Worm (Caenorhabditis elegans) whole organism, early embryonic: ENCODE results near the gene clp-7.

Experiments
- B0310.2 ChIP-seq: sonication (generic microtip); optimal IDR thresholded peaks from 2 replicates; lab custom pipeline; 2016; ENCODE audit warnings: mild to moderate bottlenecking, missing genetic modification characterization, missing compliant biosample characterization
- F13C5.2 ChIP-seq: sonication (generic microtip); optimal IDR thresholded peaks from 2 replicates; lab custom pipeline; 2017; ENCODE audit warnings: mild to moderate bottlenecking, missing genetic modification characterization, inconsistent platforms, missing compliant biosample characterization
- aly-1 ChIP-seq: sonication (generic microtip); optimal IDR thresholded peaks from 2 replicates; lab custom pipeline; 2016; ENCODE audit warnings: missing genetic modification characterization, missing compliant biosample characterization
- ama-1 ChIP-seq: fragments of 150-350 bp; optimal IDR thresholded peaks from 2 replicates; lab custom pipeline; 2014
- ceh-13 ChIP-seq: fragments of 200-800 bp; sonication (Bioruptor generic); optimal IDR thresholded peaks from 2 replicates; lab custom pipeline; 2018; ENCODE audit warnings: mild to moderate bottlenecking, missing genetic modification characterization, missing compliant biosample characterization
- ceh-36 ChIP-seq: sonication (generic microtip); optimal IDR thresholded peaks from 2 replicates; lab custom pipeline; 2016; ENCODE audit warnings: missing genetic modification characterization, inconsistent platforms, missing compliant biosample characterization
- ets-7 ChIP-seq: sonication (generic microtip); optimal IDR thresholded peaks from 2 replicates; lab custom pipeline; 2016; ENCODE audit warnings: missing genotype, missing genetic modification characterization, missing compliant biosample characterization
- flt-1 ChIP-seq: fragments of 200-800 bp; sonication (Bioruptor generic); IDR thresholded peaks from 2 replicates; pipeline ENCODE4 v1.3.6; 2022; ENCODE audit warnings: missing genetic modification characterization, missing compliant biosample characterization
- hmbx-1 ChIP-seq: sonication (generic microtip); optimal IDR thresholded peaks from 2 replicates; lab custom pipeline; 2016; ENCODE audit warnings: mild to moderate bottlenecking, missing genetic modification characterization, missing compliant biosample characterization
- hmg-4 ChIP-seq: fragments of 200-800 bp; sonication (Bioruptor generic); optimal IDR thresholded peaks from 2 replicates; lab custom pipeline; 2018; ENCODE audit warnings: mild to moderate bottlenecking, missing genetic modification characterization, missing compliant biosample characterization
- hnd-1 ChIP-seq: sonication (generic microtip); optimal IDR thresholded peaks from 2 replicates; lab custom pipeline; 2016; ENCODE audit warnings: missing genetic modification characterization, missing compliant biosample characterization
- pes-1 ChIP-seq: fragments of 200-800 bp; sonication (Bioruptor generic); IDR thresholded peaks from 2 replicates; pipeline ENCODE4 v1.3.6; 2022; ENCODE audit warnings: missing genetic modification reagents, missing genetic modification characterization, missing compliant biosample characterization
- scrt-1 ChIP-seq: fragments of 200-800 bp; sonication (Bioruptor generic); IDR thresholded peaks from 2 replicates; pipeline ENCODE4 v1.3.6; 2022; ENCODE audit warnings: missing genetic modification characterization, missing compliant biosample characterization
- sea-1 ChIP-seq: fragments of 200-800 bp; sonication (Bioruptor generic); conservative IDR thresholded peaks from 2 replicates; pipeline ENCODE4 v1.3.6; 2022; ENCODE audit warnings: missing genetic modification characterization, missing compliant biosample characterization
- tbx-11 ChIP-seq: fragments of 200-800 bp; sonication (Bioruptor generic); IDR thresholded peaks from 2 replicates; pipeline ENCODE4 v1.3.6; 2022; ENCODE audit warnings: missing genetic modification characterization, missing compliant biosample characterization
- tbx-37 ChIP-seq: fragments of 200-800 bp; sonication (Bioruptor generic); conservative IDR thresholded peaks from 2 replicates; pipeline ENCODE4 v1.3.6; 2022; ENCODE audit warnings: missing genetic modification reagents, missing genetic modification characterization, missing compliant biosample characterization
- tra-4 ChIP-seq: sonication (generic microtip); optimal IDR thresholded peaks from 2 replicates; lab custom pipeline; 2017; ENCODE audit warnings: missing genetic modification characterization, missing compliant biosample characterization

clp-7 gene

DNA sequence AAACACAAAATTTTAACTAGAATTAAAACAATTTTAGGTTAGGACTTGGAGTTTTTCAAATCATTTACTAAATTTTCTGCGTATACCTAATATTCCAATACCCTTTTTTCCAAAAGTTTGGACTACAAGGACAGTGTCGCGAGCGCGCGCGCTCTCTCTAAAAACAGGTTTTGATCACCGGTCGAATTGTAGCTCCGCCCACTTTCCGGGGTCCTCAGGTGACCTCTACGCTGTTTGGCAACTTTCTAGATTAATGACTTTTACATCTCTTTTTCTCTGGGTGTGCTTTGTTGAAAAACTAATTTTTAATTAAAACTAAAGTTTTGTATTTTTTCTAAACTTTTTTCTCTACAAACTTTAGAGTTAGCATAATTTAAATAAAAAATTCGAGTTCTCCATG, 56.7 kb downstream of the clp-7 start:
- no peak for TF ChIP-seq tbx-11
- no peak for TF ChIP-seq F13C5.2 (tag; lab: Kevin White, UChicago)
- no peak for TF ChIP-seq ceh-36 (tag; lab: Kevin White, UChicago)
- no peak for TF ChIP-seq ceh-13 (GFP tag; lab: Kevin White, UChicago)
- no peak for TF ChIP-seq tbx-37 (GFP tag; lab: Robert Waterston, UW)
- TF ChIP-seq aly-1, result no peak
- no peak for TF ChIP-seq hmg-4
- no peak for TF ChIP-seq B0310.2 (tag; lab: Kevin White, UChicago)
- TF ChIP-seq ets-7, result no peak
- TF ChIP-seq ama-1 (lab: Kevin White, UChicago), result no peak
- no peak for TF ChIP-seq hnd-1

- TF ChIP-seq ceh-13 (GFP tag; lab: Kevin White, UChicago) (peak; percentile 53), hmbx-1 (tag; lab: Kevin White, UChicago) (peak; percentile 25), B0310.2 (tag; lab: Kevin White, UChicago) (peak; percentile 82), ama-1 (lab: Kevin White, UChicago) (no peak), sea-1 (peak; percentile 80), flt-1 (GFP tag; lab: Robert Waterston, UW) (peak; percentile 90), ceh-36 (tag; lab: Kevin White, UChicago) (peak; percentile 65), pes-1 (peak; percentile 91), hnd-1 (peak; percentile 59), hmg-4 (peak; percentile 80), tra-4 (tag; lab: Kevin White, UChicago) (no peak), aly-1 (peak; percentile 40), F13C5.2 (tag; lab: Kevin White, UChicago) (peak; percentile 78), ets-7 (peak; percentile 31), tbx-37 (GFP tag; lab: Robert Waterston, UW) (peak; percentile 90), tbx-11 (peak; percentile 87), scrt-1 (GFP tag; lab: Robert Waterston, UW) (peak; percentile 92)
These were observed 57.7 kb downstream of the clp-7 start for ce11 chrIV:1388079-1388478.

DNA sequence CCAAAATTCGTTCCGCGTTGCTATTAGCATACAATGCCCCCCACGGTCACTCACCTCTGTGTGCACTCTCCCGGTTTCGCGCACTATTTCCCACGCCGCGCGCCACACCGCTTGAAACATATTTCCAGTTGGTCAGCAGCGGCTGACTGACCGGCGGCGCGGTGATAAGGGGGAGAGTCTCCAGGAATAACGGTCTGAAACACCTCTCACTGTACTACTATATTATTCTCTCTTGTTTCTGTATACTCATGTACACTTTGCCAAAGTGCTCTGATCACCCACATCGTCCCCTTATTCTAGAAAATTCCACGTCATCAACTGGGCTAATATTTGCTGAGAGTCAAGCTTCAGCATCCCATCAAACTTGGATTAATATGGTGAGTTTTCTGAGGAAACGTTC, 59.9 kb downstream of the clp-7 start, which contains the start of gene nhr-41:
TSS of gene nhr-41 (plus strand) at position 301 of the 400 bp plus-strand sequence.
- TF ChIP-seq tbx-11 (no peak), pes-1 (no peak), sea-1 (no peak), scrt-1 (GFP tag; lab: Robert Waterston, UW) (no peak), F13C5.2 (tag; lab: Kevin White, UChicago) (no peak), flt-1 (GFP tag; lab: Robert Waterston, UW) (no peak), ceh-36 (tag; lab: Kevin White, UChicago) (no peak), ama-1 (lab: Kevin White, UChicago) (no peak)

DNA sequence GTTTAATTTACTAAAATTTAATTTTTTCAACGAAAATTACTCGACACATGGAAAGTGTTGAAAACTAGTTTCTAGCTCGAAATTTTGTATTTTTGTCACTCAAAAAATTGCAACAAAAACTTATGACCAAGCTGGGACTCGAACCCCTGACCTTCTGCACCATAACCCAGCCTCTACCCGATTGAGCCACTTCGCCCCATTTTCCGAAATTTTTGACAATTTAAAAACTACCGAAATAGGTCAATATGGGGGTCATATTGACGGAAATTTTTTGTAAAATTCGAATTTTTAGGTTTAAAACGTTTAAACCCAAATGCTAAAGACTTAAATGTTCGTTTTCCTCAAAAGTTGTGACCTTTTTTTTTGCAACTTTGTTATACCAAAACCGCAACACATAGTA, 60.3 kb downstream of the clp-7 start:
- no peak for TF ChIP-seq pes-1
- no peak for TF ChIP-seq flt-1 (GFP tag; lab: Robert Waterston, UW)
- no peak for TF ChIP-seq scrt-1 (GFP tag; lab: Robert Waterston, UW)
- TF ChIP-seq hmg-4, result no peak
- TF ChIP-seq ceh-36 (tag; lab: Kevin White, UChicago), result no peak
- no peak for TF ChIP-seq hnd-1
- TF ChIP-seq tra-4 (tag; lab: Kevin White, UChicago), result no peak
- no peak for TF ChIP-seq ets-7
- TF ChIP-seq ama-1 (lab: Kevin White, UChicago), result no peak
